Worm (Caenorhabditis elegans): ENCODE results near the gene bckd-1A.

Gene bckd-1A

ce11 chrIII:12932776-12933175, 39.5 kb downstream of the bckd-1A start:
- no peak for TF ChIP-seq nhr-23 (tag; optimal IDR thresholded peaks at IDR 0.05)
- TF ChIP-seq nhr-25 (tag; optimal IDR thresholded peaks at IDR 0.05): no peak
- no peak for TF ChIP-seq lsy-12 (tag; optimal IDR thresholded peaks at IDR 0.05)
- peak; percentile 27 for TF ChIP-seq elt-2 (tag; optimal IDR thresholded peaks at IDR 0.05)

- peak; percentile 14 for TF ChIP-seq skn-1 (tag; optimal IDR thresholded peaks at IDR 0.05)
- TF ChIP-seq fos-1 (tag; optimal IDR thresholded peaks at IDR 0.05): no peak
- no peak for TF ChIP-seq ama-1 (optimal IDR thresholded peaks at IDR 0.05)
- TF ChIP-seq nhr-67 (tag; optimal IDR thresholded peaks at IDR 0.05): no peak
- TF ChIP-seq mdl-1 (tag; optimal IDR thresholded peaks at IDR 0.05): no peak
- TF ChIP-seq snpc-4 (tag; optimal IDR thresholded peaks at IDR 0.05): peak; percentile 15
- peak; percentile 49 for TF ChIP-seq R02D3.7 (tag; optimal IDR thresholded peaks at IDR 0.05)
- peak; percentile 4 for TF ChIP-seq egl-5 (tag; optimal IDR thresholded peaks at IDR 0.05)
- no peak for TF ChIP-seq nhr-12 (tag; optimal IDR thresholded peaks at IDR 0.05)
- TF ChIP-seq zag-1 (tag; optimal IDR thresholded peaks at IDR 0.05): no peak
- TF ChIP-seq lin-15B (tag; optimal IDR thresholded peaks at IDR 0.05): peak; percentile 79
- no peak for TF ChIP-seq fkh-2 (tag; optimal IDR thresholded peaks at IDR 0.05)
- TF ChIP-seq nhr-28 (tag; optimal IDR thresholded peaks at IDR 0.05): no peak
- peak; percentile 51 for TF ChIP-seq nhr-23 (tag; optimal IDR thresholded peaks at IDR 0.05)
- no peak for TF ChIP-seq elt-1 (tag; optimal IDR thresholded peaks at IDR 0.05)
- TF ChIP-seq ztf-11 (tag; optimal IDR thresholded peaks at IDR 0.05): no peak
- TF ChIP-seq pqm-1 (tag; optimal IDR thresholded peaks at IDR 0.05): no peak
- TF ChIP-seq egl-27 (tag; optimal IDR thresholded peaks at IDR 0.05): no peak
- TF ChIP-seq ZK546.5 (tag; optimal IDR thresholded peaks at IDR 0.05): no peak
- peak; percentile 39 for TF ChIP-seq jun-1 (tag; optimal IDR thresholded peaks at IDR 0.05)
- no peak for TF ChIP-seq ceh-9 (tag; optimal IDR thresholded peaks at IDR 0.05)
- TF ChIP-seq nfya-1 (tag; optimal IDR thresholded peaks at IDR 0.05; ENCODE audit: insufficient read depth): peak; percentile 80
- TF ChIP-seq tbx-2 (tag; optimal IDR thresholded peaks at IDR 0.05): no peak
- TF ChIP-seq sea-2 (GFP tag; optimal IDR thresholded peaks at IDR 0.05): no peak
- TF ChIP-seq daf-12 (tag; optimal IDR thresholded peaks at IDR 0.05): no peak
- peak; percentile 13 for TF ChIP-seq elt-2 (tag; optimal IDR thresholded peaks at IDR 0.05)
- TF ChIP-seq pha-4 (tag; optimal IDR thresholded peaks at IDR 0.05): peak; percentile 80
- TF ChIP-seq nhr-76 (tag; optimal IDR thresholded peaks at IDR 0.05): no peak
- no peak for TF ChIP-seq nhr-237 (tag; optimal IDR thresholded peaks at IDR 0.05)
- no peak for TF ChIP-seq unc-39 (tag; optimal IDR thresholded peaks at IDR 0.05)
- TF ChIP-seq ceh-82 (tag; optimal IDR thresholded peaks at IDR 0.05): no peak
- TF ChIP-seq hmg-11 (tag; optimal IDR thresholded peaks at IDR 0.05): peak; percentile 73
- TF ChIP-seq nhr-77 (tag; optimal IDR thresholded peaks at IDR 0.05): no peak
- TF ChIP-seq lsy-12 (tag; optimal IDR thresholded peaks at IDR 0.05): no peak
- no peak for TF ChIP-seq elt-3 (tag; optimal IDR thresholded peaks at IDR 0.05)
- no peak for TF ChIP-seq mml-1 (tag; optimal IDR thresholded peaks at IDR 0.05)
- TF ChIP-seq lin-39 (tag; optimal IDR thresholded peaks at IDR 0.05): peak; percentile 30
- TF ChIP-seq eor-1 (tag; optimal IDR thresholded peaks at IDR 0.05): no peak
- no peak for TF ChIP-seq aly-2 (tag; optimal IDR thresholded peaks at IDR 0.05)
- TF ChIP-seq ceh-28 (tag; optimal IDR thresholded peaks at IDR 0.05): peak; percentile 38
- peak; percentile 25 for TF ChIP-seq nhr-25 (tag; optimal IDR thresholded peaks at IDR 0.05)
- TF ChIP-seq nhr-11 (tag; optimal IDR thresholded peaks at IDR 0.05): no peak
- TF ChIP-seq fkh-10 (GFP tag; optimal IDR thresholded peaks at IDR 0.05): no peak
- TF ChIP-seq ceh-16 (tag; optimal IDR thresholded peaks at IDR 0.05): no peak
- TF ChIP-seq unc-62 (GFP tag; optimal IDR thresholded peaks at IDR 0.05): no peak
- TF ChIP-seq nhr-43 (tag; optimal IDR thresholded peaks at IDR 0.05; ENCODE audit: poor library complexity, severe bottlenecking): peak; percentile 69
- no peak for TF ChIP-seq ztf-4 (tag; optimal IDR thresholded peaks at IDR 0.05)
Observed at ce11 chrIII:12931786-12932427, 40.4 kb downstream of the bckd-1A start, which contains the start of gene rbm-7. Gene rbm-7 (minus strand): TSS chrIII:12931867.
